Worm (Caenorhabditis elegans): ENCODE results near the gene thn-2.

Gene thn-2

DNA sequence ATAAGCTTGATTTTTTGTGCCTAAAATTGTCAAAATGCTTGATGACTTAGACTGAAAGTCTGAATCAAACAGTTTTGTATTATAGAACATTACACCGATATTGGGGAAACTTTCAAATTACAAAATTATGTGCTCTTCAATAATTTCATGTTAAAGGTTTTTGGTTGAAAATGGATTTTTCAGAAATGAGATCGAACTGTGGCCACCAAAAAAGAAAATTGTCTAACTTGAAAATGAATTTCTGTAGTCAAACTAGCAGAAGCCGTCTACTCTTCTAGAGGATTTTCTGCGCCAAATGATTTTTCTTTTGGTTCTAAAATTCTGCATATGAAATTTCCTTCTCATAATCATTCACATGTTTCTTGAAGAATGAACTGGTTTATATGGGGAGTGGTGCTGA lies 42.1 kb upstream of the thn-2 start:
- TF ChIP-seq sox-4 (tag; optimal IDR thresholded peaks at IDR 0.05), result no peak
- no peak for TF ChIP-seq hlh-17 (GFP tag; optimal IDR thresholded peaks at IDR 0.05; ENCODE audit: borderline replicate concordance)
- no peak for TF ChIP-seq rnt-1 (tag; optimal IDR thresholded peaks at IDR 0.05)
- TF ChIP-seq nhr-20 (tag; optimal IDR thresholded peaks at IDR 0.05), result no peak
- no peak for TF ChIP-seq fkh-10 (GFP tag; optimal IDR thresholded peaks at IDR 0.05)
- no peak for TF ChIP-seq efl-1 (optimal IDR thresholded peaks at IDR 0.05)
- TF ChIP-seq efl-1 (GFP tag; optimal IDR thresholded peaks at IDR 0.05 in 1 of 2), result no peak
- no peak for TF ChIP-seq pqm-1 (tag; optimal IDR thresholded peaks at IDR 0.05)
- TF ChIP-seq mdl-1 (tag; optimal IDR thresholded peaks at IDR 0.05), result no peak
- TF ChIP-seq swsn-7 (tag; optimal IDR thresholded peaks at IDR 0.05), result no peak
- no peak for TF ChIP-seq mef-2 (tag; optimal IDR thresholded peaks at IDR 0.05)
- no peak for TF ChIP-seq alr-1 (tag; optimal IDR thresholded peaks at IDR 0.05; ENCODE audit: borderline replicate concordance)
- no peak for TF ChIP-seq unc-86 (tag; optimal IDR thresholded peaks at IDR 0.05)
- TF ChIP-seq nhr-237 (tag; optimal IDR thresholded peaks at IDR 0.05), result no peak
- no peak for TF ChIP-seq nhr-76 (tag; optimal IDR thresholded peaks at IDR 0.05)
- TF ChIP-seq snpc-4 (tag; optimal IDR thresholded peaks at IDR 0.05), result no peak
- TF ChIP-seq Y116A8C.19 (tag; optimal IDR thresholded peaks at IDR 0.05; ENCODE audit: borderline replicate concordance), result no peak

DNA sequence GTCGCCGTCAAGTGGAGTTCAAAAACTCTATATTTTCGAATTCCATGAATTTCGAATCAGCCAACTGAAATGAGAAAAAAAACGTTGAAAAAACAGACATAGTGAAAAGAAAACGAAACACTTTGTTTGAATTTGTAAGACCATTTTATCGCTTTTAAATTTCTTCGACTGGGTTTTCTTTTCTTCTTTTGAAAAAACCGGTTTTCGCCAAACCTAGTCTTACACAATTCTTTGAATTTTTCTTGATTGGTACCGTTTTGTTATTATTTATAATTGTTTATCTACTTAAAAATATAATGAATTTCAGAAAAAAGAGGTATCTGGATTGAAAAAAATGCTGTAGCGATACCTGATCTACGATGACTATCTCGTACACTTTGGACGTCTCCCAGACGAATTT lies 33.3 kb upstream of the thn-2 start, which contains the start of gene best-22:
Gene best-22 (plus strand): TSS at position 301 of the 400 bp plus-strand sequence.
- TF ChIP-seq grh-1 (GFP tag; IDR thresholded peaks at IDR 0.05) (peak; percentile 56; the same call in 1 of the 2 replicates), fkh-8 (tag; optimal IDR thresholded peaks at IDR 0.05) (no peak), hlh-17 (GFP tag; optimal IDR thresholded peaks at IDR 0.05; ENCODE audit: borderline replicate concordance) (no peak), fos-1 (tag; optimal IDR thresholded peaks at IDR 0.05) (no peak), vab-15 (tag; optimal IDR thresholded peaks at IDR 0.05) (no peak), tbx-2 (tag; optimal IDR thresholded peaks at IDR 0.05) (no peak), blmp-1 (tag; optimal IDR thresholded peaks at IDR 0.05) (peak; percentile 27), zag-1 (tag; optimal IDR thresholded peaks at IDR 0.05) (no peak)

DNA sequence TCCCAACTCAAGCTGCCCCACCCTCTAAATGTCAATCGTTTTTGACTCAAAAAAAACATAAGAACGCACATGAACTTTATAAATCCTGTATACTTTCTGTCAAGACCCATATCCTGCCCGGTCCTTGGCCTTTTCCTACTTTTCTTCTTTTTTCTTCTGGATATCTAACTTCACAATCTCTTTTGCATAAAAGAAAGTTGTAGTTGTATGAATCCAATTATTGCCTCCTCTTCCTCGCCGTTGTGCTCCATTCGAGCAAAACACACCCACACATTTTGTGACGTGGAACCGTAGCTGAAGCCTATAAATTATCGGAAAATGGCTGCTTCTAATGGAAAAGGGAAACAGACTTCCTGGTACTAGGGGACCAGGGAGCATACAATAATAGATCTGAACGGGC lies 32.7 kb upstream of the thn-2 start:
- TF ChIP-seq jun-1 (tag; optimal IDR thresholded peaks at IDR 0.05) (no peak), fkh-10 (GFP tag; optimal IDR thresholded peaks at IDR 0.05) (peak; percentile 66), ztf-4 (tag; optimal IDR thresholded peaks at IDR 0.05) (no peak), lin-35 (GFP tag; optimal IDR thresholded peaks at IDR 0.05) (no peak), nhr-47 (tag; optimal IDR thresholded peaks at IDR 0.05) (no peak)

DNA sequence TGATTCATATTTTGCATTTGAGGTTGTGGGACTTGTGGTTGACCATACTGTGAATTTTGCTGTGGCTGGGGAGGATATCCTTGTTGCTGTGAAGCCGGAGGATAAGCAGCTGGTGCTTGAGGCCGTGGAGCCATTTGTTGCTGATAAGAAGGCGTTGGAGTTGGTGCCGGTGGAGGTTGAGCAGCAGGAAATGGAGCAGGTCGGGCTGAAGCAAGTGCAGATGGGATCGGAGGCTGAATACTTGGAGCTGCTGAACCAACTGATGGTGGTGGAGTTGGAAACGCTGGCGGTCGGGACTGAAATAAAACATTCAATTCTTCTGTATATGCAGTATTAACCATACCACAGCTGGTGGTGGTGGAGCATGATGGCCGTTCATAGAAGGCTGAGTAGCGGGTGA lies 23.0 kb upstream of the thn-2 start:
- no peak for TF ChIP-seq pag-3 (tag; optimal IDR thresholded peaks at IDR 0.05; ENCODE audit: borderline replicate concordance, insufficient read depth)
- no peak for TF ChIP-seq vab-15 (tag; optimal IDR thresholded peaks at IDR 0.05)
- TF ChIP-seq efl-1 (optimal IDR thresholded peaks at IDR 0.05), result no peak
- peak in 1 of 2 experiments; percentile 30 for TF ChIP-seq efl-1 (GFP tag; optimal IDR thresholded peaks at IDR 0.05 in 1 of 2)
- peak; percentile 24 for TF ChIP-seq ceh-63 (GFP tag; optimal IDR thresholded peaks at IDR 0.05)

DNA sequence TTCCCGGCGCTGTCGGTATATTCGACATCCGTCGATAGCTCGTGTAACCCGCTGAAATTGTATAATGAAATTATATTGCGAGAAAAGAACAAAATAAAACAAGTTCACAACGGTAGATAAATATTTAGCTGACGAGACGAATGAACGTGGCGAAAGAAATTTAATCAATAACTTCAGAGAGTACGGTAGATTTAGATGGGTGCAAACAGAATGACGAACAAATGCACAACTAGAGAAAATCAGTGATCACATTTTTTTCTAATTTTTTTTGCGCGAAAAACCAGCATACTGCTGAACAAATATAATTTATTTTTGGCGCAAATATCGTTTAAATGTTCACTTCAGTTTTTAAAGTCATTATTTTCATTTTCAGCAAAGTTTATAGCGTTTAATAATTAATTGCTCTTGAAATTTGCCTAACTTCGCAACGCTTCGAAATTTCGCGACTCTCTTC lies 22.2 kb upstream of the thn-2 start, which contains the start of gene sec-24.2:
Gene sec-24.2 (minus strand): TSS at position 51 of the 454 bp plus-strand sequence.
- TF ChIP-seq F16B12.6 (tag; optimal IDR thresholded peaks at IDR 0.05) (no peak), alr-1 (tag; optimal IDR thresholded peaks at IDR 0.05; ENCODE audit: borderline replicate concordance) (no peak), sox-4 (tag; optimal IDR thresholded peaks at IDR 0.05) (no peak), unc-30 (tag; optimal IDR thresholded peaks at IDR 0.05) (no peak), lin-15B (tag; optimal IDR thresholded peaks at IDR 0.05) (no peak), egl-27 (tag; optimal IDR thresholded peaks at IDR 0.05) (no peak), pqm-1 (tag; optimal IDR thresholded peaks at IDR 0.05) (no peak), sup-37 (GFP tag; optimal IDR thresholded peaks at IDR 0.05) (no peak), mep-1 (tag; optimal IDR thresholded peaks at IDR 0.05) (no peak), hpl-2 (GFP tag; optimal IDR thresholded peaks at IDR 0.05) (no peak), snu-23 (GFP tag; optimal IDR thresholded peaks at IDR 0.05) (no peak), zip-4 (GFP tag; optimal IDR thresholded peaks at IDR 0.05) (no peak), ces-1 (GFP tag; optimal IDR thresholded peaks at IDR 0.05) (no peak)
